Fruit fly (Drosophila melanogaster) whole organism, wandering third instar larva: ENCODE measurements around the gene Rift.

ENCODE experiments used
- Abd-B ChIP-seq: fragments of >200 bp; optimal IDR thresholded peaks from 2 replicates; lab custom pipeline; 2017; ENCODE audit warnings: missing biosample characterization, missing genetic modification characterization
- CG32264 ChIP-seq: fragments of 200-800 bp; sonication (Bioruptor generic); optimal IDR thresholded peaks from 2 replicates; lab custom pipeline; 2016; ENCODE audit warnings: missing biosample characterization, missing genetic modification characterization
- CG9705 ChIP-seq: fragments of 200-800 bp; sonication (Bioruptor generic); optimal IDR thresholded peaks from 2 replicates; lab custom pipeline; 2018; ENCODE audit warnings: missing biosample characterization, mild to moderate bottlenecking, missing genetic modification characterization
- CrebA ChIP-seq: fragments of 200-800 bp; sonication (Bioruptor generic); optimal IDR thresholded peaks from 2 replicates; lab custom pipeline; 2016; ENCODE audit warnings: missing biosample characterization, mild to moderate bottlenecking, missing genetic modification characterization, borderline replicate concordance
- Dfd ChIP-seq: fragments of >200 bp; optimal IDR thresholded peaks from 2 replicates; lab custom pipeline; 2017; ENCODE audit warnings: missing biosample characterization, missing genetic modification characterization
- Dif ChIP-seq: fragments of 200-275, 200-300 bp; sonication (Bioruptor generic); optimal IDR thresholded peaks from 2 replicates; lab custom pipeline; 2018; ENCODE audit warnings: missing biosample characterization, missing genetic modification characterization; ENCODE audit not compliant: partially characterized antibody
- GATAd ChIP-seq: sonication (Bioruptor generic); optimal IDR thresholded peaks from 2 replicates; lab custom pipeline; 2016; ENCODE audit warnings: missing biosample characterization, missing genetic modification characterization
- HLH106 ChIP-seq: fragments of 200-800 bp; optimal IDR thresholded peaks from 3 replicates; lab custom pipeline; 2019; ENCODE audit warnings: missing biosample characterization, mild to moderate bottlenecking, missing genetic modification characterization, moderate library complexity
- Hnf4 ChIP-seq: fragments of 200-800 bp; sonication (Bioruptor generic); optimal IDR thresholded peaks from 2 replicates; lab custom pipeline; 2016; ENCODE audit warnings: missing biosample characterization, mild to moderate bottlenecking, missing genetic modification characterization
- Hr78 ChIP-seq: fragments of >200 bp; optimal IDR thresholded peaks from 2 replicates; lab custom pipeline; 2017; ENCODE audit warnings: missing biosample characterization, missing genetic modification characterization
- Hr83 ChIP-seq: fragments of 200-300 bp; sonication (Bioruptor generic); optimal IDR thresholded peaks from 2 replicates; lab custom pipeline; 2016; ENCODE audit warnings: missing biosample characterization, mild to moderate bottlenecking, missing genetic modification characterization, moderate library complexity; ENCODE audit not compliant: poor library complexity, severe bottlenecking
- Jra ChIP-seq: sonication (Bioruptor generic); optimal IDR thresholded peaks from 2 replicates; lab custom pipeline; 2016; ENCODE audit warnings: missing biosample characterization, missing genetic modification characterization
- Mio ChIP-seq: sonication (Bioruptor generic); optimal IDR thresholded peaks from 2 replicates; lab custom pipeline; 2016; ENCODE audit warnings: missing biosample characterization, missing genetic modification characterization
- Myc ChIP-seq: fragments of >200 bp; optimal IDR thresholded peaks from 2 replicates; lab custom pipeline; 2017
- N ChIP-seq: fragments of >200 bp; optimal IDR thresholded peaks from 2 replicates; lab custom pipeline; 2018; ENCODE audit warnings: missing biosample characterization, missing external identifiers, missing genetic modification characterization
- OdsH ChIP-seq: fragments of 200-800 bp; sonication (Bioruptor generic); optimal IDR thresholded peaks from 2 replicates; lab custom pipeline; 2016; ENCODE audit warnings: missing biosample characterization, mild to moderate bottlenecking, missing genetic modification characterization
- Rel ChIP-seq, 2 experiments: fragments of 200-800 bp; sonication (Bioruptor generic) in 1 of 2; optimal IDR thresholded peaks; 2 replicates in 1 of 2; 3 replicates in 1 of 2; lab custom pipeline; 2016 to 2019; ENCODE audit warnings: mild to moderate bottlenecking in 2 of 2, missing biosample characterization in 2 of 2, missing genetic modification characterization in 2 of 2, moderate library complexity in 1 of 2
- Vsx2 ChIP-seq: fragments of 200-300, 225-300 bp; sonication (Bioruptor generic); optimal IDR thresholded peaks from 2 replicates; lab custom pipeline; 2018; ENCODE audit warnings: missing biosample characterization, missing genetic modification characterization; ENCODE audit not compliant: partially characterized antibody
- br ChIP-seq: fragments of 200-800 bp; sonication (Bioruptor generic); optimal IDR thresholded peaks from 2 replicates; lab custom pipeline; 2016; ENCODE audit warnings: missing biosample characterization, missing genetic modification characterization
- brk ChIP-seq: fragments of 200-800 bp; sonication (Bioruptor generic); optimal IDR thresholded peaks from 2 replicates; lab custom pipeline; 2016; ENCODE audit warnings: missing biosample characterization, mild to moderate bottlenecking, missing genetic modification characterization
- dl ChIP-seq, 2 experiments: fragments of 175-275, 200-275 bp in 1 of 2; fragments of 200-275 bp in 1 of 2; sonication (Bioruptor generic); optimal IDR thresholded peaks; lab custom pipeline; 2018; ENCODE audit warnings: mild to moderate bottlenecking in 2 of 2, missing biosample characterization in 2 of 2, missing genetic modification characterization in 2 of 2, moderate library complexity in 2 of 2; ENCODE audit not compliant: partially characterized antibody in 2 of 2, insufficient read depth in 1 of 2
- dmrt93B ChIP-seq: fragments of 200-800 bp; sonication (Bioruptor generic); optimal IDR thresholded peaks from 2 replicates; lab custom pipeline; 2018; ENCODE audit warnings: missing biosample characterization, mild to moderate bottlenecking, missing genetic modification characterization
- dsf ChIP-seq: sonication (Bioruptor generic); optimal IDR thresholded peaks from 2 replicates; lab custom pipeline; 2016; ENCODE audit warnings: missing biosample characterization, missing genetic modification characterization, borderline replicate concordance
- ey ChIP-seq: fragments of 200-800 bp; sonication (Bioruptor generic); optimal IDR thresholded peaks from 2 replicates; lab custom pipeline; 2016; ENCODE audit warnings: missing biosample characterization, missing genetic modification characterization
- foxo ChIP-seq, 2 experiments: fragments of 200-800 bp; sonication (Bioruptor generic); optimal IDR thresholded peaks; 2 replicates in 1 of 2; 3 replicates in 1 of 2; lab custom pipeline; 2016 to 2017; ENCODE audit warnings: missing biosample characterization in 2 of 2, missing genetic modification characterization in 2 of 2
- fru ChIP-seq: fragments of 200-800 bp; sonication (Bioruptor generic); optimal IDR thresholded peaks from 3 replicates; lab custom pipeline; 2016; ENCODE audit warnings: missing biosample characterization, mild to moderate bottlenecking, missing genetic modification characterization
- h ChIP-seq: fragments of 200-800 bp; sonication (Bioruptor generic); optimal IDR thresholded peaks from 3 replicates; lab custom pipeline; 2016; ENCODE audit warnings: missing biosample characterization, mild to moderate bottlenecking, missing genetic modification characterization
- jim ChIP-seq: fragments of 175-275, 200-325 bp; sonication (Bioruptor generic); optimal IDR thresholded peaks from 2 replicates; lab custom pipeline; 2016; ENCODE audit warnings: missing biosample characterization, mild to moderate bottlenecking, missing genetic modification characterization
- lola ChIP-seq: fragments of >200 bp; optimal IDR thresholded peaks from 2 replicates; lab custom pipeline; 2017; ENCODE audit warnings: missing biosample characterization, missing genetic modification characterization
- pan ChIP-seq: fragments of >200 bp; optimal IDR thresholded peaks from 2 replicates; lab custom pipeline; 2017
- psq ChIP-seq: fragments of 200-800 bp; sonication (Bioruptor generic); optimal IDR thresholded peaks from 3 replicates; lab custom pipeline; 2017; ENCODE audit warnings: missing biosample characterization, mild to moderate bottlenecking, missing genetic modification characterization, moderate library complexity
- rgr ChIP-seq: fragments of 200-800 bp; sonication (Bioruptor generic); optimal IDR thresholded peaks from 3 replicates; lab custom pipeline; 2016; ENCODE audit warnings: missing biosample characterization, mild to moderate bottlenecking, missing genetic modification characterization
- sage ChIP-seq: fragments of 200-800 bp; sonication (Bioruptor generic); optimal IDR thresholded peaks from 2 replicates; lab custom pipeline; 2016; ENCODE audit warnings: missing biosample characterization, mild to moderate bottlenecking, missing genetic modification characterization
- tai ChIP-seq: sonication (Bioruptor generic); optimal IDR thresholded peaks from 2 replicates; lab custom pipeline; 2016; ENCODE audit warnings: missing biosample characterization, missing genetic modification characterization
- usp ChIP-seq: fragments of >200 bp; optimal IDR thresholded peaks from 2 replicates; lab custom pipeline; 2017; ENCODE audit warnings: missing biosample characterization, missing genetic modification characterization
- woc ChIP-seq: sonication (Bioruptor generic); optimal IDR thresholded peaks from 2 replicates; lab custom pipeline; 2016; ENCODE audit warnings: missing biosample characterization, mild to moderate bottlenecking, missing genetic modification characterization

Gene Rift

DNA sequence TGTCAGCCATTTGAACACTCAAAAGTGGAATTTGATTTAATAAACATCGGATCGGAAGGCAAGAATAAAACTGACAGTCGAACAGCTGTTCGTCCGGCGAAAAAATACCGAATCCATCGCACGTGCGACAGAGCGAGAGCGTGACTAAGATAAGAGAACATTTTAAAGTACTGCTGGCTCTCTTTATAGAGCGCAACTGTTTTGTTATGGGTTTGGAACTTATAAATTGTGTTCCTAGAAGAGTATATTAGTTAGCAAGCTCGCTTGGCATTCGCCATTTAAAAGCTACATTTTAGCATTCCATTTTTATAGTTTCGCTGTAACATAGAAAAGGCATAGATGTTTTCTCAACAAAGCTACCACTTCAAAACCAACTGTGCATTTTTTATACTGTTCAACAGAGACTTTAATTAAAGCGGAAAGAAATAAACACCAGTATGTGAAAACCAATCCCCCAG is at the start of gene Rift:
Gene Rift (minus strand): TSS at position 114 of the 458 bp plus-strand sequence.
- TF ChIP-seq ey (GFP tag; lab: Kevin White, UChicago) (no peak), psq (no peak), HLH106 (tag; lab: Kevin White, UChicago) (peak; percentile 16), CG9705 (GFP tag; lab: Kevin White, UChicago) (no peak), foxo (GFP tag; optimal IDR thresholded peaks at IDR 0.05; lab: Kevin White, UChicago) (peak in 1 of 2 experiments; percentile 36), Myc (lab: Kevin White, UChicago) (no peak), sage (peak; percentile 8), OdsH (GFP tag; lab: Kevin White, UChicago) (peak; percentile 33), Hr78 (GFP tag; lab: Kevin White, UChicago) (no peak), dsf (GFP tag; lab: Kevin White, UChicago) (no peak), Hr83 (GFP tag; lab: Kevin White, UChicago) (peak; percentile 31), jim (no peak), tai (GFP tag; lab: Kevin White, UChicago) (no peak), dl (GFP tag; optimal IDR thresholded peaks at IDR 0.05; lab: Kevin White, UChicago; ENCODE audit: insufficient read depth in 1 of 2, partially characterized antibody in 2 of 2) (peak in 1 of 2 experiments; percentile 62), br (GFP tag; lab: Kevin White, UChicago) (no peak), rgr (peak; percentile 11), fru (GFP tag; lab: Kevin White, UChicago) (no peak), Vsx2 (GFP tag; lab: Kevin White, UChicago) (no peak), CG32264 (GFP tag; lab: Kevin White, UChicago) (no peak), Hnf4 (GFP tag; lab: Kevin White, UChicago) (no peak), Abd-B (no peak)

- TF ChIP-seq woc (GFP tag; lab: Kevin White, UChicago), result no peak
- TF ChIP-seq ey (GFP tag; lab: Kevin White, UChicago), result no peak
- no peak for TF ChIP-seq Dfd (GFP tag; lab: Kevin White, UChicago)
- no peak for TF ChIP-seq Rel (GFP tag; optimal IDR thresholded peaks at IDR 0.05; lab: Kevin White, UChicago)
- no peak for TF ChIP-seq Rel (tag; optimal IDR thresholded peaks at IDR 0.05; lab: Kevin White, UChicago)
- TF ChIP-seq rgr, result no peak
- TF ChIP-seq CG32264 (GFP tag; lab: Kevin White, UChicago), result no peak
- TF ChIP-seq CrebA (GFP tag; lab: Kevin White, UChicago), result no peak
- no peak for TF ChIP-seq HLH106 (tag; lab: Kevin White, UChicago)
- no peak for TF ChIP-seq Vsx2 (GFP tag; lab: Kevin White, UChicago)
- no peak for TF ChIP-seq GATAd (GFP tag; lab: Kevin White, UChicago)
- TF ChIP-seq Abd-B, result no peak
- no peak for TF ChIP-seq Jra (GFP tag; lab: Kevin White, UChicago)
- no peak for TF ChIP-seq h
- TF ChIP-seq fru (GFP tag; lab: Kevin White, UChicago), result no peak
- TF ChIP-seq lola (GFP tag; lab: Kevin White, UChicago), result no peak
- no peak for TF ChIP-seq Hr83 (GFP tag; lab: Kevin White, UChicago)
- TF ChIP-seq dmrt93B, result no peak
- no peak for TF ChIP-seq Myc (lab: Kevin White, UChicago)
- TF ChIP-seq dsf (GFP tag; lab: Kevin White, UChicago), result no peak
- no peak for TF ChIP-seq N (GFP tag; lab: Kevin White, UChicago)
Measured at dm6 chr3R:31852185-31852584, 42.2 kb upstream of the Rift start.

- no peak for TF ChIP-seq Hr78 (GFP tag; lab: Kevin White, UChicago)
- TF ChIP-seq Hnf4 (GFP tag; lab: Kevin White, UChicago), result no peak
- no peak for TF ChIP-seq Mio
- no peak for TF ChIP-seq br (GFP tag; lab: Kevin White, UChicago)
- TF ChIP-seq Dfd (GFP tag; lab: Kevin White, UChicago), result no peak
- TF ChIP-seq lola (GFP tag; lab: Kevin White, UChicago), result no peak
- no peak for TF ChIP-seq brk
- TF ChIP-seq Myc (lab: Kevin White, UChicago), result no peak
- no peak for TF ChIP-seq foxo (GFP tag; optimal IDR thresholded peaks at IDR 0.05; lab: Kevin White, UChicago)
- TF ChIP-seq usp (GFP tag; lab: Kevin White, UChicago), result no peak
- no peak for TF ChIP-seq Rel (GFP tag; optimal IDR thresholded peaks at IDR 0.05; lab: Kevin White, UChicago)
- no peak for TF ChIP-seq Rel (tag; optimal IDR thresholded peaks at IDR 0.05; lab: Kevin White, UChicago)
- no peak for TF ChIP-seq CG9705 (GFP tag; lab: Kevin White, UChicago)
- TF ChIP-seq dl (GFP tag; optimal IDR thresholded peaks at IDR 0.05; lab: Kevin White, UChicago; ENCODE audit: insufficient read depth in 1 of 2, partially characterized antibody in 2 of 2), result no peak
- no peak for TF ChIP-seq pan
- TF ChIP-seq psq, result no peak
- TF ChIP-seq CG32264 (GFP tag; lab: Kevin White, UChicago), result no peak
- TF ChIP-seq Dif (GFP tag; lab: Kevin White, UChicago), result no peak
Measured at dm6 chr3R:31826422-31826821, 16.4 kb upstream of the Rift start.
